Worm (Caenorhabditis elegans): ENCODE measurements around the gene ddx-17.

ddx-17 gene

ce11 chrV:14006819-14007218 lies 5.0 kb downstream of the ddx-17 start:
- TF ChIP-seq unc-62 (GFP tag; optimal IDR thresholded peaks at IDR 0.05): no peak

DNA sequence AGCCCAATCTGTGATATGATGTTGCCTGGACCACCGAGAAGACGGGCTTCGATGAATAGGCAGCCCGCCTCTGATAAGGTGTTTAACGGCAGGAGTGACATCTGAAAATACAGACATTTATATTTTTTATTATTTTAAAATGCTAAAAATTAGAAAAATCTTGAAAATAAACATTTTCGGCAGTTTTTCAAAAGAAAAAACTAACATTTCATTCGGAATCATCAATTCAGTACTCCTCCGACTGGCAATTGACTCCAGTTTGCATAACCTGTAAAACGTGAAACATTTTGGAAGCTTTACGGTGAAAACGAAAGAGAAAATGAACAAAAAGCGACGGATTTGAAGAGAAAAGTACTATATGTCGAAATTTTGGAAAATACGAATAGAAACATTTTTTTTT lies 6.0 kb downstream of the ddx-17 start, which contains the start of gene ric-7:
Gene ric-7, minus strand, starts transcription at position 101 of the 400 bp plus-strand sequence.
- no peak for TF ChIP-seq unc-62 (GFP tag; optimal IDR thresholded peaks at IDR 0.05)

ce11 chrV:14004342-14004741 lies 7.5 kb downstream of the ddx-17 start:
- TF ChIP-seq unc-62 (GFP tag; optimal IDR thresholded peaks at IDR 0.05): no peak

ce11 chrV:14003587-14004156 lies 8.2 kb downstream of the ddx-17 start:
- no peak for TF ChIP-seq unc-62 (GFP tag; optimal IDR thresholded peaks at IDR 0.05)

DNA sequence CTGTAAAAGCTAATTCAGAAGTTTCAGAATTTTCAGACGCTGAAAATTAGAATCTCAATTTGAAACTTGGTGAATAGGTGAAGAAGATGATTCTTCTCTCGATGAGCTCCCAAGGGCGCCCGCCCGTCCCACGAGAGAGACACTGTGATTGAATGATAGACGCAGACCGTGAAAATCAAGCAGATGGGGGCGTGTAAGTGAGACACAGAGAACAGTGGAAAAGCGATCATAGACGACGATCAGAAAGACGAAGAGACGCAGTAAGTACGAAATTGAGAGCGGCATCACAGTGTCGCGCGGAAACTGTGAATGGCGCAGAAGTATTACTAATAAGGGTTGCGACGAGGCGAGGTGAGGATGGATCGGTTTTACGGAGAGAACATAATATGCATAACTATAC lies 9.4 kb downstream of the ddx-17 start:
- TF ChIP-seq unc-62 (GFP tag; optimal IDR thresholded peaks at IDR 0.05): no peak

DNA sequence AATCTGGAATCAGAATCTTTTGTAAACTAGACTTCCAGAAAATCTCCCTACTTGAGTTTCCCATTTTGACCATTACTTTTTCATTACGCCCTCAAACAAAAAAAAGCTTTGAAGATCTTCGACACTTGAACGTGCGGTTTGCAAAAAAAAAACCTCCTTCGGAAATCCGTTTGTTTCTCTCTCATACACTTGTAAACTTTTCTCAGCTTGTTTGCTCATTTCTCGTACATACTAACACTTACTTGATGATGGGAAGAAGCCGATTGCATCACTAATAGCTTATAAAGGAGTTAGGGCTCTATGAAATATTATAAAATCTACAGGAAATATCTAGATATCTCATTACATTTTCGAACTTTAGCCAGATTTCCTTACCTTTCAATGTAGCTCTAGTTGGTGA lies 9.9 kb downstream of the ddx-17 start:
- no peak for TF ChIP-seq unc-62 (GFP tag; optimal IDR thresholded peaks at IDR 0.05)

DNA sequence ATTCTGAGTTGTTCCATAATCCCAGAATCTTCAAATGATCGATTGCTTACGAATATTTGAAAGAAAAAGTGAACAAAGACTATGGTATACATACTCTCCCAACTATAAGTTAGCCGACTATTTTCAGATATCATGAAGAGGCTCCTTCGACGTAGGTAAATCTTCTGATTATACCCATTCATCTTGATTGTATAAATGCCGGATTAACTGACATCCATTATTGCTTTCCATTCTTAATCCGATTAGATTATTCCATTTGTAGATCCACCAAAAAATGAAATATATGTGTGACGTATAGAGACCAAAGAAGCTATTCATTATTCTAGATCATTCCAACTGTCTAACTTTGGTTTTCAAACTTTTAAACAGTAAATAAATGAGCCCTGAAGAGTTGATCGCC lies 18.4 kb downstream of the ddx-17 start:
- TF ChIP-seq unc-62 (GFP tag; optimal IDR thresholded peaks at IDR 0.05): no peak

DNA sequence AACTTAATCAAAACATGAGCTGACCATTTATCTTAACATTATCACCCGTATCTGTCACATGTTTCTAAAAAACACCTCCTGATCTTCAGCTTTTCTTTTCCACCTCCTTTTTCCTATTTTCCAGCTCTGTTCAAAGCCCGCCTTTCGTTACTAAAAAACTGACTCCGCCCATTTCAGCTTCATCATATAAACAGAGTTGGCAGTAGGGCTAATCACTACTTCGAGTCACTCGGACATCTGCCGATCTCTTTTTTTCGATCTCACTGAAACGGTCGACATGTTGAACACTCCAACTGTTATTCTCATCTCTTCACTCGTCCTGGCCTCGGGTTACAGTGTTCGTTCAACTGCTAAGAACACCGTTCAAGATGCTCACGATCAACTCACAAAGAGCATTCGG lies 19.4 kb downstream of the ddx-17 start, which contains the start of gene droe-4:
Gene droe-4, plus strand, starts transcription at position 172 of the 400 bp plus-strand sequence.
- TF ChIP-seq unc-62 (GFP tag; optimal IDR thresholded peaks at IDR 0.05): no peak

DNA sequence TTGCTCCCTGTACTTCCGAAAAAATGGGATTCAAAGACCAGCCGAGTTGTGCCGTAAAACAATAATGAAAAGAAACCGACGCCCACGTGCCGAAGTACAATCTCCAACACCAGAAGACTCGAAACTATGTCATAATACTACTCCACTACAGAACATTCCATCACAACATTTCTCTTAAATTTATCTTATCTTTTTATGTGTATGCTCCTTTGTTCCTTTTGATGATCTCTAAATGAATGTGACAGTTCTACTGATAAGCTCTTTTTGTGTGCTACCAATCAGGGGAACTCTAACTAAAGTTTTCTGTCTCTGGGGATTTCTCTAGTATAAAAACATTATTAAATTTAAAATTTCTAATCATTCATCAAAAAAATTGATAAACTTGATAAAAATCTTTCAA lies 25.0 kb downstream of the ddx-17 start:
- TF ChIP-seq unc-62 (GFP tag; optimal IDR thresholded peaks at IDR 0.05): no peak

ce11 chrV:13984828-13985227 lies 27.0 kb downstream of the ddx-17 start, which contains the start of gene end-1:
TSS of gene end-1 (plus strand) at chrV:13985128.
- TF ChIP-seq unc-62 (GFP tag; optimal IDR thresholded peaks at IDR 0.05): no peak

- no peak for TF ChIP-seq unc-62 (GFP tag; optimal IDR thresholded peaks at IDR 0.05)
Measured at ce11 chrV:13981677-13982076, 30.2 kb downstream of the ddx-17 start.

ce11 chrV:13980807-13981206 lies 31.0 kb downstream of the ddx-17 start, which contains the start of gene eol-1:
TSS of gene eol-1 (minus strand) at chrV:13980907.
- no peak for TF ChIP-seq unc-62 (GFP tag; optimal IDR thresholded peaks at IDR 0.05)

- TF ChIP-seq unc-62 (GFP tag; optimal IDR thresholded peaks at IDR 0.05): no peak
Measured at ce11 chrV:13963279-13963976, 48.4 kb downstream of the ddx-17 start, which contains the start of gene sao-1. TSS of gene sao-1 (plus strand) at chrV:13963926.

DNA sequence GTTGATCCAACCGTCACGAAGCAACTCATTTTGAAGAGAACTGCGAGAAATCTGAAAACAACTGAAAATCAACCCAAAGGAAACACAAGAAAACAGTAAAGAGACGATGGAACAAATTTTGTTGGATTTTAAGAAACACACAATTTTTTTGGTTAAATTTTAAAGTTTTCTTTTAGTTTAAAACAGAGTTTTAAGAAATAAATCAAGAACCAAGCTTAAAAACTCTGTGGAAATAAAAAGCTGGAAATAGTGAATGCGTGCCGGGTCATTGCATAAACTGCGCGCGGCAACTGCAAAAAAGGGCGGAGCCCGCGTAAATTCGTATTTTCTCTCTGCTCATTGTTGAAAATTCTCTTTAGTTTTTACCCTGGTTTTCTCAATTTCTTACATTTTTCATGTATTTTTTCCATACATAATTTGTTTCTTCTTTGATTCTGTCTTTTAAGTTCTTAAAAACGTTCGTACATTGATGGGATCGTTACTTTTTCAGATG lies 49.9 kb downstream of the ddx-17 start, which contains the start of the genes algn-13 and R10D12.13:
Gene algn-13, minus strand, starts transcription at position 51 of the 493 bp plus-strand sequence.
Gene R10D12.13, plus strand, starts transcription at position 491 of the 493 bp plus-strand sequence.
- no peak for TF ChIP-seq unc-62 (GFP tag; optimal IDR thresholded peaks at IDR 0.05)

DNA sequence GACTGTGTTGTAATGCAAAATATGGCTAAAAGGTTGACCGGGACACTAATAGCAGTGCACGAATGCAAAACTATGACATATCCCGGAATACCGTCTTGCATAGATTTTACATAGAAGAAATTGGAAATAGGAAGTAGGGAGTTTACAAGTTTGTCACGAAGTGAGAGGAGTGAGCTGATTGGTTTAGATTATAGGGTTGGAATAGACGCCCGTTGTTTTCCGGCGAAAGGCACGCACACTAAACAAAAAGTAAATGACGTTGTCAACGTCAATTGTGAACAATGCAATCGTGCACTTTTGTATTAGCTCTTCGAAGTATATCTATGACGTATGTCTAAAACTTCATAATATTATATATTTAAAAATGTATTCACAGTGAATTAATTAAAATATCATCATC lies 50.9 kb downstream of the ddx-17 start, which contains the start of gene srh-24:
Gene srh-24, minus strand, starts transcription at position 101 of the 400 bp plus-strand sequence.
- no peak for TF ChIP-seq unc-62 (GFP tag; optimal IDR thresholded peaks at IDR 0.05)

Measured in whole organism, dauer.